Worm (Caenorhabditis elegans) whole organism, L1 larva: ENCODE results near the gene msp-50.

ENCODE experiments used
- C16A3.4 ChIP-seq: fragments of 150-350 bp; optimal IDR thresholded peaks from 2 replicates; lab custom pipeline; 2014; ENCODE audit warnings: missing biosample characterization, missing genetic modification characterization
- C34B4.2 ChIP-seq: sonication (generic microtip); optimal IDR thresholded peaks from 2 replicates; lab custom pipeline; 2017; ENCODE audit warnings: mild to moderate bottlenecking, missing genetic modification characterization, missing compliant biosample characterization
- Y116A8C.19 ChIP-seq: sonication (generic microtip); optimal IDR thresholded peaks from 2 replicates; lab custom pipeline; 2016; ENCODE audit warnings: missing compliant biosample characterization, missing genetic modification characterization, borderline replicate concordance
- aly-2 ChIP-seq: fragments of 150-350 bp; optimal IDR thresholded peaks from 2 replicates; lab custom pipeline; 2014; ENCODE audit warnings: missing biosample characterization, missing genetic modification characterization
- ama-1 ChIP-seq: fragments of 150-350 bp; optimal IDR thresholded peaks from 2 replicates; lab custom pipeline; 2014
- blmp-1 ChIP-seq: fragments of 150-350 bp; optimal IDR thresholded peaks from 2 replicates; lab custom pipeline; 2014; ENCODE audit warnings: missing biosample characterization, missing genetic modification characterization
- ceh-63 ChIP-seq: fragments of 200-800 bp; sonication (Bioruptor generic); optimal IDR thresholded peaks from 2 replicates; lab custom pipeline; 2018; ENCODE audit warnings: mild to moderate bottlenecking, missing genetic modification characterization, missing compliant biosample characterization
- ceh-8 ChIP-seq: fragments of 200-800 bp; sonication (Bioruptor generic); optimal IDR thresholded peaks from 2 replicates; lab custom pipeline; 2018; ENCODE audit warnings: mild to moderate bottlenecking, missing genetic modification characterization, moderate library complexity, missing compliant biosample characterization
- ceh-82 ChIP-seq, 3 experiments: fragments of 150-350 bp in 1 of 3; sonication (generic microtip) in 2 of 3; optimal IDR thresholded peaks; 2 replicates each; lab custom pipeline; 2014 to 2017; ENCODE audit warnings: missing biosample characterization in 3 of 3, missing genetic modification characterization in 3 of 3
- ceh-90 ChIP-seq: sonication (generic microtip); optimal IDR thresholded peaks from 2 replicates; lab custom pipeline; 2016; ENCODE audit warnings: missing genetic modification characterization, missing compliant biosample characterization
- ces-1 ChIP-seq: fragments of 150-350 bp; optimal IDR thresholded peaks from 2 replicates; lab custom pipeline; 2014; ENCODE audit warnings: missing biosample characterization, missing genetic modification reagents, missing genetic modification characterization
- egl-13 ChIP-seq: sonication (generic microtip); optimal IDR thresholded peaks from 2 replicates; lab custom pipeline; 2016; ENCODE audit warnings: missing genotype, missing genetic modification reagents, missing genetic modification characterization, missing compliant biosample characterization
- egl-27 ChIP-seq, 2 experiments: fragments of 150-350 bp in 1 of 2; sonication (generic microtip); optimal IDR thresholded peaks; 3 replicates each; lab custom pipeline; 2017 to 2018; ENCODE audit warnings: missing biosample characterization in 2 of 2, missing genetic modification characterization in 2 of 2, missing genetic modification reagents in 2 of 2
- elt-2 ChIP-seq: sonication (generic microtip); optimal IDR thresholded peaks from 2 replicates; lab custom pipeline; 2016; ENCODE audit warnings: missing genetic modification characterization, mild to moderate bottlenecking, inconsistent platforms, missing compliant biosample characterization, missing genetic modification reagents
- elt-3 ChIP-seq, 6 experiments: fragments of 150-350 bp in 1 of 6; sonication (generic microtip); optimal IDR thresholded peaks; 2 replicates each; lab custom pipeline; 2017 to 2018; ENCODE audit warnings: missing biosample characterization in 6 of 6, missing genetic modification characterization in 6 of 6, inconsistent platforms in 1 of 6
- ets-5 ChIP-seq: fragments of 200-800 bp; sonication (Bioruptor generic); IDR thresholded peaks from 2 replicates; pipeline ENCODE4 v1.3.6; 2022; ENCODE audit warnings: missing genetic modification characterization, missing compliant biosample characterization
- fkh-10 ChIP-seq: sonication (generic microtip); optimal IDR thresholded peaks from 2 replicates; lab custom pipeline; 2017; ENCODE audit warnings: missing biosample characterization, missing genetic modification reagents, missing genetic modification characterization
- fkh-4 ChIP-seq: sonication (generic microtip); optimal IDR thresholded peaks from 2 replicates; lab custom pipeline; 2016; ENCODE audit warnings: missing compliant biosample characterization, missing genetic modification characterization, borderline replicate concordance
- grh-1 ChIP-seq: fragments of 200-800 bp; sonication (Bioruptor generic); IDR thresholded peaks from 2 replicates; pipeline ENCODE4 v1.3.6; 2022; ENCODE audit warnings: missing genetic modification reagents, missing genetic modification characterization, missing compliant biosample characterization
- hlh-17 ChIP-seq: fragments of 200-800 bp; sonication (Bioruptor generic); optimal IDR thresholded peaks from 2 replicates; lab custom pipeline; 2018; ENCODE audit warnings: missing genetic modification characterization, mild to moderate bottlenecking, missing compliant biosample characterization, moderate library complexity, borderline replicate concordance
- hlh-4 ChIP-seq: sonication (generic microtip); optimal IDR thresholded peaks from 2 replicates; lab custom pipeline; 2016; ENCODE audit warnings: mild to moderate bottlenecking, missing genetic modification characterization, missing compliant biosample characterization
- hpl-2 ChIP-seq: fragments of 150-350 bp; optimal IDR thresholded peaks from 2 replicates; lab custom pipeline; 2014; ENCODE audit warnings: missing biosample characterization, missing genetic modification reagents, missing genetic modification characterization
- jun-1 ChIP-seq: fragments of 150-350 bp; optimal IDR thresholded peaks from 2 replicates; lab custom pipeline; 2014; ENCODE audit warnings: missing biosample characterization, missing genetic modification reagents, missing genetic modification characterization
- lin-14 ChIP-seq: fragments of 200-800 bp; sonication (Bioruptor generic); optimal IDR thresholded peaks from 2 replicates; lab custom pipeline; 2018; ENCODE audit warnings: mild to moderate bottlenecking, missing genetic modification characterization, moderate library complexity, missing compliant biosample characterization
- lin-39 ChIP-seq: fragments of 150-350 bp; optimal IDR thresholded peaks from 2 replicates; lab custom pipeline; 2014; ENCODE audit warnings: missing biosample characterization, missing genetic modification reagents, missing genetic modification characterization
- mab-9 ChIP-seq: fragments of 200-800 bp; sonication (Bioruptor generic); IDR thresholded peaks from 2 replicates; pipeline ENCODE4 v1.3.6; 2022; ENCODE audit warnings: missing genetic modification reagents, missing genetic modification characterization, missing compliant biosample characterization
- mdl-1 ChIP-seq, 2 experiments: fragments of 150-350 bp; optimal IDR thresholded peaks; 2 replicates each; lab custom pipeline; 2014 to 2017; ENCODE audit warnings: missing biosample characterization in 2 of 2, missing genetic modification characterization in 2 of 2, inconsistent platforms in 1 of 2
- mep-1 ChIP-seq: fragments of 150-350 bp; optimal IDR thresholded peaks from 2 replicates; lab custom pipeline; 2014; ENCODE audit warnings: missing biosample characterization, missing genetic modification characterization
- nhr-11 ChIP-seq: fragments of 150-350 bp; optimal IDR thresholded peaks from 2 replicates; lab custom pipeline; 2014; ENCODE audit warnings: missing biosample characterization, missing genetic modification characterization
- nhr-19 ChIP-seq: fragments of 200-800 bp; sonication (Bioruptor generic); conservative IDR thresholded peaks from 2 replicates; pipeline ENCODE4 v1.3.6; 2022; ENCODE audit warnings: missing genetic modification characterization, missing compliant biosample characterization
- nhr-20 ChIP-seq: sonication (generic microtip); optimal IDR thresholded peaks from 2 replicates; lab custom pipeline; 2016; ENCODE audit warnings: mild to moderate bottlenecking, missing genetic modification characterization, missing compliant biosample characterization
- nhr-28 ChIP-seq: fragments of 150-350 bp; optimal IDR thresholded peaks from 2 replicates; lab custom pipeline; 2014; ENCODE audit warnings: missing biosample characterization, missing genetic modification characterization
- nhr-71 ChIP-seq: sonication (generic microtip); optimal IDR thresholded peaks from 2 replicates; lab custom pipeline; 2016; ENCODE audit warnings: mild to moderate bottlenecking, missing genetic modification characterization, moderate library complexity, missing compliant biosample characterization
- nhr-76 ChIP-seq: sonication (generic microtip); optimal IDR thresholded peaks from 2 replicates; lab custom pipeline; 2017; ENCODE audit warnings: missing biosample characterization, missing genetic modification characterization
- nhr-77 ChIP-seq: fragments of 150-350 bp; optimal IDR thresholded peaks from 2 replicates; lab custom pipeline; 2014; ENCODE audit warnings: missing biosample characterization, missing genetic modification characterization
- nhr-84 ChIP-seq: sonication (generic microtip); optimal IDR thresholded peaks from 2 replicates; lab custom pipeline; 2017; ENCODE audit warnings: missing biosample characterization, missing genetic modification characterization
- nhr-90 ChIP-seq: sonication (generic microtip); optimal IDR thresholded peaks from 2 replicates; lab custom pipeline; 2016; ENCODE audit warnings: mild to moderate bottlenecking, missing genetic modification characterization, missing compliant biosample characterization; ENCODE audit not compliant: poor library complexity
- pag-3 ChIP-seq: sonication (generic microtip); optimal IDR thresholded peaks from 2 replicates; lab custom pipeline; 2017; ENCODE audit warnings: missing genetic modification characterization, mild to moderate bottlenecking, missing compliant biosample characterization, antibody characterized with exemption, borderline replicate concordance; ENCODE audit not compliant: insufficient read depth
- pax-3 ChIP-seq: fragments of 200-800 bp; sonication (Bioruptor generic); optimal IDR thresholded peaks from 2 replicates; lab custom pipeline; 2018; ENCODE audit warnings: mild to moderate bottlenecking, missing genetic modification characterization, moderate library complexity, missing compliant biosample characterization
- pqm-1 ChIP-seq: sonication (generic microtip); optimal IDR thresholded peaks from 3 replicates; lab custom pipeline; 2017; ENCODE audit warnings: missing biosample characterization, missing genetic modification characterization
- skn-1 ChIP-seq: fragments of 150-350 bp; optimal IDR thresholded peaks from 2 replicates; lab custom pipeline; 2014; ENCODE audit warnings: missing biosample characterization, missing genetic modification characterization
- snpc-4 ChIP-seq: fragments of 150-350 bp; optimal IDR thresholded peaks from 2 replicates; lab custom pipeline; 2014; ENCODE audit warnings: missing biosample characterization, missing genetic modification characterization
- sox-4 ChIP-seq: sonication (generic microtip); optimal IDR thresholded peaks from 2 replicates; lab custom pipeline; 2016; ENCODE audit warnings: missing genetic modification characterization, missing compliant biosample characterization
- sptf-1 ChIP-seq: fragments of 150-350 bp; optimal IDR thresholded peaks from 2 replicates; lab custom pipeline; 2014; ENCODE audit warnings: missing biosample characterization, missing genetic modification characterization
- swsn-7 ChIP-seq: sonication (generic microtip); optimal IDR thresholded peaks from 2 replicates; lab custom pipeline; 2016; ENCODE audit warnings: missing genetic modification characterization, missing compliant biosample characterization
- tlp-1 ChIP-seq: fragments of 150-350 bp; optimal IDR thresholded peaks from 2 replicates; lab custom pipeline; 2014; ENCODE audit warnings: missing biosample characterization, missing genetic modification characterization
- unc-30 ChIP-seq: sonication (generic microtip); optimal IDR thresholded peaks from 2 replicates; lab custom pipeline; 2017; ENCODE audit warnings: missing biosample characterization, missing genetic modification characterization
- unc-86 ChIP-seq: sonication (generic microtip); optimal IDR thresholded peaks from 2 replicates; lab custom pipeline; 2016; ENCODE audit warnings: missing genetic modification characterization, missing compliant biosample characterization
- unc-98 ChIP-seq: fragments of 200-800 bp; sonication (Bioruptor generic); IDR thresholded peaks from 2 replicates; pipeline ENCODE4 v1.3.6; 2022; ENCODE audit warnings: missing genetic modification characterization, missing compliant biosample characterization
- xbp-1 ChIP-seq: sonication (generic microtip); optimal IDR thresholded peaks from 2 replicates; lab custom pipeline; 2016; ENCODE audit warnings: missing genetic modification characterization, missing compliant biosample characterization
- zag-1 ChIP-seq: fragments of 150-350 bp; optimal IDR thresholded peaks from 2 replicates; lab custom pipeline; 2014; ENCODE audit warnings: missing biosample characterization, missing genetic modification characterization
- ztf-11 ChIP-seq, 2 experiments: sonication (generic microtip); optimal IDR thresholded peaks; 2 replicates each; lab custom pipeline; 2016 to 2017; ENCODE audit warnings: missing genetic modification characterization in 2 of 2, missing biosample characterization in 1 of 2, missing compliant biosample characterization in 1 of 2
- ztf-4 ChIP-seq: fragments of 150-350 bp; optimal IDR thresholded peaks from 2 replicates; lab custom pipeline; 2014; ENCODE audit warnings: missing biosample characterization, missing genetic modification characterization

msp-50 gene

ce11 chrII:5200987-5201582, 1.5 kb downstream of the msp-50 start:
- TF ChIP-seq pqm-1 (tag; lab: Kevin White, UChicago) (no peak), fkh-4 (tag; lab: Kevin White, UChicago) (no peak), hlh-17 (GFP tag; lab: Kevin White, UChicago) (no peak), nhr-77 (tag; lab: Kevin White, UChicago) (no peak), pag-3 (tag; lab: Kevin White, UChicago) (no peak), unc-30 (tag; lab: Kevin White, UChicago) (no peak), zag-1 (tag; lab: Kevin White, UChicago) (no peak), nhr-76 (tag; lab: Kevin White, UChicago) (no peak), snpc-4 (tag; lab: Kevin White, UChicago) (peak; percentile 38), grh-1 (GFP tag; lab: Robert Waterston, UW) (no peak), skn-1 (peak; percentile 26), nhr-20 (tag; lab: Kevin White, UChicago) (peak; percentile 39), nhr-11 (tag; lab: Kevin White, UChicago) (no peak), unc-86 (tag; lab: Kevin White, UChicago) (peak; percentile 40), aly-2 (tag; lab: Kevin White, UChicago) (no peak), ces-1 (GFP tag; lab: Kevin White, UChicago) (no peak), jun-1 (tag; lab: Kevin White, UChicago) (no peak), ztf-11 (tag; optimal IDR thresholded peaks at IDR 0.05; lab: Kevin White, UChicago) (no peak), ztf-4 (tag; lab: Kevin White, UChicago) (no peak), egl-27 (tag; optimal IDR thresholded peaks at IDR 0.05; lab: Kevin White, UChicago) (no peak), pax-3 (tag; lab: Kevin White, UChicago) (no peak), elt-3 (tag; optimal IDR thresholded peaks at IDR 0.05; lab: Kevin White, UChicago) (peak in 1 of 6 experiments; percentile 45), hlh-4 (tag; lab: Kevin White, UChicago) (no peak), mdl-1 (tag; optimal IDR thresholded peaks at IDR 0.05; lab: Kevin White, UChicago) (no peak), C34B4.2 (no peak), swsn-7 (tag; lab: Kevin White, UChicago) (peak; percentile 30), ceh-63 (no peak), mab-9 (GFP tag; lab: Robert Waterston, UW) (no peak), elt-2 (tag; lab: Kevin White, UChicago) (no peak), xbp-1 (no peak), ama-1 (lab: Kevin White, UChicago) (no peak), nhr-84 (tag; lab: Kevin White, UChicago) (no peak), lin-39 (tag; lab: Kevin White, UChicago) (no peak), nhr-19 (peak; percentile 20; the same call in 1 of the 2 replicates), ceh-90 (tag; lab: Kevin White, UChicago) (no peak), ets-5 (no peak), hpl-2 (GFP tag; lab: Kevin White, UChicago) (no peak), fkh-10 (GFP tag; lab: Kevin White, UChicago) (no peak), lin-14 (GFP tag; lab: Kevin White, UChicago) (peak; percentile 85), sptf-1 (no peak), blmp-1 (tag; lab: Kevin White, UChicago) (peak; percentile 87), tlp-1 (tag; lab: Kevin White, UChicago) (no peak), C16A3.4 (tag; lab: Kevin White, UChicago) (peak; percentile 7), ceh-82 (tag; optimal IDR thresholded peaks at IDR 0.05; lab: Kevin White, UChicago) (peak in 1 of 3 experiments; percentile 20), nhr-71 (tag; lab: Kevin White, UChicago) (peak; percentile 78), nhr-90 (no peak), Y116A8C.19 (tag; lab: Kevin White, UChicago) (no peak), sox-4 (tag; lab: Kevin White, UChicago) (no peak), egl-13 (no peak), unc-98 (GFP tag; lab: Robert Waterston, UW) (no peak), ceh-8 (GFP tag; lab: Kevin White, UChicago) (no peak), nhr-28 (no peak), mep-1 (peak; percentile 41)
